Worm (Caenorhabditis elegans) whole organism, midembryonic: ENCODE measurements around the gene glb-4.

ENCODE experiments used
- flt-1 ChIP-seq: fragments of 200-800 bp; sonication (Bioruptor generic); IDR thresholded peaks from 2 replicates; pipeline ENCODE4 v1.3.6; 2022; ENCODE audit warnings: missing genetic modification characterization, missing compliant biosample characterization
- med-1 ChIP-seq: sonication (generic microtip); optimal IDR thresholded peaks from 2 replicates; lab custom pipeline; 2017; ENCODE audit warnings: missing genetic modification characterization, mild to moderate bottlenecking, missing compliant biosample characterization, antibody characterized with exemption, missing genetic modification reagents; ENCODE audit not compliant: insufficient read depth
- ref-1 ChIP-seq: fragments of 200-800 bp; sonication (Bioruptor generic); conservative IDR thresholded peaks from 2 replicates; pipeline ENCODE4 v1.3.6; 2022; ENCODE audit warnings: missing genetic modification reagents, missing genetic modification characterization, missing compliant biosample characterization
- tab-1 ChIP-seq: fragments of 200-800 bp; sonication (Bioruptor generic); IDR thresholded peaks from 2 replicates; pipeline ENCODE4 v1.3.6; 2022; ENCODE audit warnings: missing genetic modification characterization, missing compliant biosample characterization
- ztf-23 ChIP-seq: fragments of 200-800 bp; sonication (Bioruptor generic); IDR thresholded peaks from 2 replicates; pipeline ENCODE4 v1.3.6; 2022; ENCODE audit warnings: missing genetic modification reagents, missing genetic modification characterization, missing compliant biosample characterization
- ztf-29 ChIP-seq: fragments of 200-800 bp; sonication (Bioruptor generic); IDR thresholded peaks from 2 replicates; pipeline ENCODE4 v1.3.6; 2022; ENCODE audit warnings: missing genetic modification reagents, missing genetic modification characterization, missing compliant biosample characterization

DNA sequence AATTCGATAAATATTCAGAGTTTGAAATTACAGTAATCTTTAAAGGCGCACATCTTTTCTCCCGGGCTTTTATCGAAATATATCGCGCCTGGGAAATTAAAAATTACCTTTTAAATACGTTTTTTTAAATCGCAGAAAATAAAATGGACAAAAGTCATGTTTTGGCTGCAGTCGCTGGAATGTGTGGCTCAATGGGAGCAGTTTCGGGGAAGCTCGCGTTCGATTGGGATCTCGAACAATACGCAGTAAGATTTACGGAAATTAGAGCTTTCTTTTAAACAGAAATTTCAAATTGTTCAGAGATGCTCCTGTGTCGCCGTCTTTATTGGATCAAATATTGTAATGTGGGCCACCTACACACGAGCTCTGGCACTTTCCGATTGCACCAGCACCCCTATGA, 18.5 kb upstream of the glb-4 start, which contains the start of gene F40F8.12:
- TF ChIP-seq ref-1 (GFP tag; lab: Robert Waterston, UW) (no peak), ztf-29 (GFP tag; lab: Robert Waterston, UW) (no peak), flt-1 (no peak), med-1 (no peak), ztf-23 (no peak), tab-1 (GFP tag; lab: Robert Waterston, UW) (no peak)
